Fruit fly (Drosophila melanogaster) whole organism, embryonic: Measurements from ENCODE around the gene Tango2.

ENCODE experiments used
- Adf1 ChIP-seq: fragments of 200-800 bp; sonication (Bioruptor generic); IDR thresholded peaks from 2 replicates; pipeline ENCODE4 v1.3.6; 2022; ENCODE audit warnings: missing biosample characterization, missing genetic modification characterization
- CG10543 ChIP-seq: fragments of 200-800 bp; sonication (Bioruptor generic); optimal IDR thresholded peaks from 3 replicates; lab custom pipeline; 2017; ENCODE audit warnings: missing biosample characterization, mild to moderate bottlenecking, missing genetic modification characterization, moderate library complexity
- CG10979 ChIP-seq: fragments of 200-800 bp; sonication (Bioruptor generic); optimal IDR thresholded peaks from 2 replicates; lab custom pipeline; 2018; ENCODE audit warnings: missing biosample characterization, mild to moderate bottlenecking, missing genetic modification characterization, moderate library complexity
- CG11247 ChIP-seq: fragments of 200-800 bp; sonication (Bioruptor generic); IDR thresholded peaks from 2 replicates; pipeline ENCODE4 v1.3.6; 2022; ENCODE audit warnings: missing biosample characterization, missing genetic modification characterization
- CG11723 ChIP-seq: fragments of 200-800 bp; sonication (Bioruptor generic); optimal IDR thresholded peaks from 2 replicates; lab custom pipeline; 2017; ENCODE audit warnings: missing biosample characterization, mild to moderate bottlenecking, missing genetic modification characterization
- CG12236 ChIP-seq: fragments of 200-800 bp; sonication (Bioruptor generic); optimal IDR thresholded peaks from 2 replicates; lab custom pipeline; 2016; ENCODE audit warnings: missing biosample characterization, missing genetic modification characterization
- CG1233 ChIP-seq: fragments of 200-800 bp; sonication (Bioruptor generic); optimal IDR thresholded peaks from 4 replicates; lab custom pipeline; 2018; ENCODE audit warnings: missing biosample characterization, mild to moderate bottlenecking, missing genetic modification characterization
- CG15073 ChIP-seq: fragments of 200-800 bp; sonication (Bioruptor generic); optimal IDR thresholded peaks from 2 replicates; lab custom pipeline; 2016; ENCODE audit warnings: missing biosample characterization, missing genetic modification characterization
- CG1647 ChIP-seq: fragments of 200-800 bp; sonication (Bioruptor generic); optimal IDR thresholded peaks from 3 replicates; lab custom pipeline; 2016; ENCODE audit warnings: missing biosample characterization, missing genetic modification characterization
- CG17385 ChIP-seq: fragments of 200-800 bp; sonication (Bioruptor generic); optimal IDR thresholded peaks from 3 replicates; lab custom pipeline; 2018; ENCODE audit warnings: missing biosample characterization, mild to moderate bottlenecking, missing genetic modification characterization
- CG18262 ChIP-seq: fragments of 200-800 bp; optimal IDR thresholded peaks from 3 replicates; lab custom pipeline; 2019; ENCODE audit warnings: missing biosample characterization, mild to moderate bottlenecking, missing genetic modification characterization, moderate library complexity
- CG18764 ChIP-seq: fragments of 200-800 bp; sonication (Bioruptor generic); optimal IDR thresholded peaks from 3 replicates; lab custom pipeline; 2016; ENCODE audit warnings: missing biosample characterization, missing genetic modification characterization
- CG2120 ChIP-seq: fragments of 200-800 bp; sonication (Bioruptor generic); optimal IDR thresholded peaks from 3 replicates; lab custom pipeline; 2016; ENCODE audit warnings: missing biosample characterization, missing genetic modification characterization
- CG3065 ChIP-seq: fragments of 200-800 bp; sonication (Bioruptor generic); optimal IDR thresholded peaks from 2 replicates; lab custom pipeline; 2016; ENCODE audit warnings: missing biosample characterization, missing genetic modification characterization
- CG32772 ChIP-seq: fragments of 200-800 bp; sonication (Bioruptor generic); IDR thresholded peaks from 2 replicates; pipeline ENCODE4 v1.3.6; 2022; ENCODE audit warnings: missing biosample characterization, missing genetic modification characterization
- CG34376 ChIP-seq: fragments of 200-800 bp; sonication (Bioruptor generic); optimal IDR thresholded peaks from 2 replicates; lab custom pipeline; 2018; ENCODE audit warnings: missing biosample characterization, mild to moderate bottlenecking, missing genetic modification characterization
- CG34422 ChIP-seq: fragments of 200-800 bp; sonication (Bioruptor generic); IDR thresholded peaks from 3 replicates; pipeline ENCODE4 v1.3.6; 2022; ENCODE audit warnings: missing biosample characterization, missing genetic modification characterization
- CG4617 ChIP-seq: fragments of 200-800 bp; sonication (Bioruptor generic); optimal IDR thresholded peaks from 3 replicates; lab custom pipeline; 2016; ENCODE audit warnings: missing biosample characterization, missing genetic modification characterization, borderline replicate concordance
- CG6689 ChIP-seq: fragments of 200-800 bp; sonication (Bioruptor generic); IDR thresholded peaks from 2 replicates; pipeline ENCODE4 v1.3.6; 2022; ENCODE audit warnings: missing biosample characterization, missing genetic modification characterization
- CG6813 ChIP-seq: fragments of 200-800 bp; sonication (Bioruptor generic); optimal IDR thresholded peaks from 2 replicates; lab custom pipeline; 2017; ENCODE audit warnings: missing biosample characterization, missing genetic modification characterization, mild to moderate bottlenecking, moderate library complexity, missing genetic modification reagents
- CG9609 ChIP-seq: fragments of 200-800 bp; sonication (Bioruptor generic); optimal IDR thresholded peaks from 3 replicates; lab custom pipeline; 2016; ENCODE audit warnings: missing biosample characterization, missing genetic modification characterization
- Dad ChIP-seq: fragments of 200-800 bp; sonication (Bioruptor generic); optimal IDR thresholded peaks from 3 replicates; lab custom pipeline; 2016; ENCODE audit warnings: missing biosample characterization, missing genetic modification characterization
- Doc2 ChIP-seq: fragments of 200-800 bp; sonication (Bioruptor generic); IDR thresholded peaks from 2 replicates; pipeline ENCODE4 v1.3.6; 2022; ENCODE audit warnings: missing biosample characterization, missing genetic modification characterization
- Doc3 ChIP-seq: fragments of 200-800 bp; sonication (Bioruptor generic); IDR thresholded peaks from 3 replicates; pipeline ENCODE4 v1.3.6; 2022; ENCODE audit warnings: missing biosample characterization, missing genetic modification characterization; ENCODE audit not compliant: partially characterized antibody
- Drgx ChIP-seq: fragments of 200-800 bp; sonication (Bioruptor generic); IDR thresholded peaks from 2 replicates; pipeline ENCODE4 v1.3.6; 2022; ENCODE audit warnings: missing biosample characterization, missing genetic modification characterization
- Ets65A ChIP-seq: fragments of 200-800 bp; sonication (Bioruptor generic); peaks from one replicate; lab custom pipeline; 2016; ENCODE audit warnings: missing biosample characterization, missing genetic modification characterization
- Fer1 ChIP-seq: fragments of 200-800 bp; sonication (Bioruptor generic); optimal IDR thresholded peaks from 2 replicates; lab custom pipeline; 2017; ENCODE audit warnings: missing biosample characterization, mild to moderate bottlenecking, missing genetic modification characterization
- Hr39 ChIP-seq: fragments of >200 bp; optimal IDR thresholded peaks from 2 replicates; lab custom pipeline; 2017
- MBD-R2 ChIP-seq: fragments of 200-800 bp; sonication (Bioruptor generic); IDR thresholded peaks from 2 replicates; pipeline ENCODE4 v1.3.6; 2022; ENCODE audit warnings: missing biosample characterization, missing genetic modification characterization
- MESR4 ChIP-seq: fragments of 200-800 bp; sonication (Bioruptor generic); optimal IDR thresholded peaks from 2 replicates; lab custom pipeline; 2018; ENCODE audit warnings: missing biosample characterization, mild to moderate bottlenecking, missing genetic modification characterization, moderate library complexity
- Oli ChIP-seq: fragments of 200-800 bp; sonication (Bioruptor generic); optimal IDR thresholded peaks from 2 replicates; lab custom pipeline; 2018; ENCODE audit warnings: missing biosample characterization, mild to moderate bottlenecking, missing genetic modification characterization, moderate library complexity
- bbx ChIP-seq: fragments of 200-800 bp; sonication (Bioruptor generic); IDR thresholded peaks from 2 replicates; pipeline ENCODE4 v1.3.6; 2022; ENCODE audit warnings: missing biosample characterization, missing genetic modification characterization; ENCODE audit not compliant: partially characterized antibody
- cas ChIP-seq: fragments of 200-800 bp; sonication (Bioruptor generic); IDR thresholded peaks from 2 replicates; pipeline ENCODE4 v1.3.6; 2022; ENCODE audit warnings: missing biosample characterization, missing genetic modification characterization
- ci ChIP-seq: fragments of 200-800 bp; sonication (Bioruptor generic); IDR thresholded peaks from 3 replicates; pipeline ENCODE4 v1.3.6; 2022; ENCODE audit warnings: missing biosample characterization, missing genetic modification characterization
- crol ChIP-seq: fragments of 200-800 bp; sonication (Bioruptor generic); IDR thresholded peaks from 2 replicates; pipeline ENCODE4 v1.3.6; 2022; ENCODE audit warnings: missing biosample characterization, missing genetic modification characterization
- dmrt11E ChIP-seq: fragments of 200-800 bp; sonication (Bioruptor generic); optimal IDR thresholded peaks from 3 replicates; lab custom pipeline; 2018; ENCODE audit warnings: missing biosample characterization, mild to moderate bottlenecking, missing genetic modification characterization, moderate library complexity
- dmrt99B ChIP-seq: fragments of 200-800 bp; sonication (Bioruptor generic); optimal IDR thresholded peaks from 2 replicates; lab custom pipeline; 2018; ENCODE audit warnings: missing biosample characterization, mild to moderate bottlenecking, missing genetic modification characterization, moderate library complexity
- gem ChIP-seq: fragments of 200-800 bp; sonication (Bioruptor generic); optimal IDR thresholded peaks from 2 replicates; lab custom pipeline; 2019; ENCODE audit warnings: missing biosample characterization, mild to moderate bottlenecking, missing genetic modification characterization, moderate library complexity
- jing ChIP-seq: fragments of 200-800 bp; sonication (Bioruptor generic); optimal IDR thresholded peaks from 2 replicates; lab custom pipeline; 2018; ENCODE audit warnings: missing biosample characterization, mild to moderate bottlenecking, missing genetic modification characterization
- jumu ChIP-seq: fragments of 200-800 bp; sonication (Bioruptor generic); optimal IDR thresholded peaks from 3 replicates; lab custom pipeline; 2016; ENCODE audit warnings: missing biosample characterization, missing genetic modification characterization
- lilli ChIP-seq: fragments of 200-800 bp; sonication (Bioruptor generic); optimal IDR thresholded peaks from 3 replicates; lab custom pipeline; 2016; ENCODE audit warnings: missing biosample characterization, missing genetic modification characterization
- lola ChIP-seq, 3 experiments: fragments of >200 bp in 2 of 3; fragments of 200-800 bp in 1 of 3; sonication (Bioruptor generic) in 1 of 3; optimal IDR thresholded peaks; 2 replicates each; lab custom pipeline; 2017 to 2019; ENCODE audit warnings: missing biosample characterization in 3 of 3, missing genetic modification characterization in 3 of 3, mild to moderate bottlenecking in 1 of 3, moderate library complexity in 1 of 3
- pfk ChIP-seq: fragments of 200-800 bp; sonication (Bioruptor generic); optimal IDR thresholded peaks from 2 replicates; lab custom pipeline; 2018; ENCODE audit warnings: missing biosample characterization, mild to moderate bottlenecking, missing genetic modification characterization, moderate library complexity
- psq ChIP-seq: fragments of 200-800 bp; sonication (Bioruptor generic); optimal IDR thresholded peaks from 2 replicates; lab custom pipeline; 2017; ENCODE audit warnings: missing biosample characterization, missing genetic modification characterization
- ranshi ChIP-seq: fragments of 200-800 bp; sonication (Bioruptor generic); IDR thresholded peaks from 2 replicates; pipeline ENCODE4 v1.3.6; 2022; ENCODE audit warnings: missing biosample characterization, missing genetic modification characterization
- rib ChIP-seq: fragments of 200-800 bp; sonication (Bioruptor generic); IDR thresholded peaks from 2 replicates; pipeline ENCODE4 v1.3.6; 2022; ENCODE audit warnings: missing biosample characterization, missing genetic modification characterization
- sens ChIP-seq: fragments of 200-800 bp; sonication (Bioruptor generic); peaks from one replicate; lab custom pipeline; 2016; ENCODE audit warnings: missing biosample characterization, missing genetic modification characterization
- sisA ChIP-seq: fragments of 200-800 bp; sonication (Bioruptor generic); IDR thresholded peaks from 2 replicates; pipeline ENCODE4 v1.3.6; 2022; ENCODE audit warnings: missing biosample characterization, missing genetic modification characterization
- sna ChIP-seq: fragments of 200-800 bp; sonication (Bioruptor generic); IDR thresholded peaks from 2 replicates; pipeline ENCODE4 v1.3.6; 2022; ENCODE audit warnings: missing biosample characterization, missing genetic modification characterization; ENCODE audit not compliant: partially characterized antibody
- sr ChIP-seq: fragments of 200-800 bp; sonication (Bioruptor generic); IDR thresholded peaks from 3 replicates; pipeline ENCODE4 v1.3.6; 2022; ENCODE audit warnings: missing biosample characterization, missing genetic modification characterization
- sug ChIP-seq: fragments of 200-800 bp; optimal IDR thresholded peaks from 2 replicates; lab custom pipeline; 2019; ENCODE audit warnings: missing biosample characterization, mild to moderate bottlenecking, missing genetic modification characterization, moderate library complexity
- zf30C ChIP-seq: fragments of 200-800 bp; sonication (Bioruptor generic); optimal IDR thresholded peaks from 3 replicates; lab custom pipeline; 2018; ENCODE audit warnings: missing biosample characterization, mild to moderate bottlenecking, missing genetic modification characterization

Gene Tango2

DNA sequence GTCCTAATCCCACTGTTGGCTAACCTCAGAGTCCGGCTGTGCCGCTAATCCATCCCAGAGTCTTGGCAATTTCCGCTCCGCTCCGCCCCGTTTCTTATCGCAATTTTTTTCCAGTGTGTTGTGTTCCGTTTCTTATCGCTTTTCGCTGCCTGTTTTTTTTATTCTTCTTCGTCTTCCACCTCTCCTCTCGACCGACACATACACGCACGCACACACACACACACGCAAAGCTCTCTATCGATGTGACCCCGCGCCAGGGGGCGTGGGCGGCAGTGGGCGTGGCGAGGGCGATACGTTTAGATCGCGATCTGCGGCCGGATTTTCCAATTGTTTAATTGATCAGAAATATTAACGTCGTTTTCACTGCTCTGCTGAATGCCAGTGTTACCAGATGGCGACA lies 797 bp upstream of the Tango2 start:
- TF ChIP-seq CG18262 (tag; lab: Kevin White, UChicago) (no peak), Doc3 (GFP tag; lab: Robert Waterston, UW) (no peak), MBD-R2 (GFP tag; lab: Robert Waterston, UW) (peak; percentile 38; the same call in 1 of the 2 replicates), ci (GFP tag; lab: Robert Waterston, UW) (no peak), lola (GFP tag; optimal IDR thresholded peaks at IDR 0.05; lab: Kevin White, UChicago) (no peak), sna (GFP tag; lab: Robert Waterston, UW) (0 out of 2 replicates have a peak, but pooled peaks have one; percentile 17), bbx (GFP tag; lab: Robert Waterston, UW) (peak; percentile 8; the same call in 1 of the 2 replicates), Doc2 (GFP tag; lab: Robert Waterston, UW) (no peak), crol (peak; percentile 94), Dad (GFP tag; lab: Kevin White, UChicago) (no peak), CG15073 (GFP tag; lab: Kevin White, UChicago) (no peak), sr (GFP tag; lab: Robert Waterston, UW) (0 out of 3 replicates have a peak, but pooled peaks have one; percentile 13), rib (0 out of 2 replicates have a peak, but pooled peaks have one; percentile 22), CG12236 (GFP tag; lab: Kevin White, UChicago) (no peak), sug (tag; lab: Kevin White, UChicago) (peak; percentile 84), sisA (no peak), CG6813 (GFP tag; lab: Kevin White, UChicago) (no peak), CG10543 (GFP tag; lab: Kevin White, UChicago) (no peak), dmrt11E (tag; lab: Kevin White, UChicago) (no peak), CG34422 (peak; percentile 29; the same call in 1 of the 3 replicates), zf30C (GFP tag; lab: Kevin White, UChicago) (peak; percentile 89), Ets65A (peak; percentile 7), CG11723 (GFP tag; lab: Kevin White, UChicago) (no peak), Oli (no peak), CG6689 (GFP tag; lab: Robert Waterston, UW) (no peak), CG2120 (no peak), jumu (no peak), lilli (GFP tag; lab: Kevin White, UChicago) (no peak), CG1233 (GFP tag; lab: Kevin White, UChicago) (no peak), cas (no peak), pfk (peak; percentile 67), dmrt99B (tag; lab: Kevin White, UChicago) (no peak), CG1647 (GFP tag; lab: Kevin White, UChicago) (no peak), CG4617 (GFP tag; lab: Kevin White, UChicago) (peak; percentile 85), CG18764 (GFP tag; lab: Kevin White, UChicago) (no peak), Adf1 (GFP tag; lab: Robert Waterston, UW) (peak; percentile 37; the same call in 1 of the 2 replicates), gem (tag; lab: Kevin White, UChicago) (no peak), CG9609 (GFP tag; lab: Kevin White, UChicago) (no peak), MESR4 (GFP tag; lab: Kevin White, UChicago) (peak; percentile 97), Drgx (GFP tag; lab: Robert Waterston, UW) (0 out of 2 replicates have a peak, but pooled peaks have one; percentile 23), CG11247 (GFP tag; lab: Robert Waterston, UW) (no peak), CG3065 (peak; percentile 71), Hr39 (lab: Kevin White, UChicago) (no peak), Fer1 (no peak), CG32772 (GFP tag; lab: Robert Waterston, UW) (peak; percentile 24; the same call in 1 of the 2 replicates), ranshi (GFP tag; lab: Robert Waterston, UW) (no peak), jing (GFP tag; lab: Kevin White, UChicago) (no peak), CG10979 (tag; lab: Kevin White, UChicago) (no peak), CG17385 (GFP tag; lab: Kevin White, UChicago) (peak; percentile 90), CG34376 (GFP tag; lab: Kevin White, UChicago) (peak; percentile 7), sens (GFP tag; lab: Kevin White, UChicago) (peak; percentile 15), psq (GFP tag; lab: Kevin White, UChicago) (peak; percentile 58)
